Fruit fly (Drosophila melanogaster) whole organism, embryonic: ENCODE measurements around the gene Tlk.
A peak's percentile ranks its signal among the peaks of the same experiment; 100 is the strongest.

Source experiments
- BEAF-32 ChIP-seq: fragments of 200-800 bp; sonication (Bioruptor generic); optimal IDR thresholded peaks from 3 replicates; lab custom pipeline; 2017; ENCODE audit warnings: missing biosample characterization, missing genetic modification characterization, mild to moderate bottlenecking, moderate library complexity, missing genetic modification reagents
- Bdp1 ChIP-seq: fragments of 200-800 bp; sonication (Bioruptor generic); optimal IDR thresholded peaks from 3 replicates; lab custom pipeline; 2016; ENCODE audit warnings: missing biosample characterization, missing genetic modification characterization
- BtbVII ChIP-seq: fragments of 200-800 bp; sonication (Bioruptor generic); optimal IDR thresholded peaks from 3 replicates; lab custom pipeline; 2017; ENCODE audit warnings: missing biosample characterization, mild to moderate bottlenecking, missing genetic modification characterization
- CG10209 ChIP-seq: fragments of 200-800 bp; sonication (Bioruptor generic); optimal IDR thresholded peaks from 3 replicates; lab custom pipeline; 2017; ENCODE audit warnings: missing biosample characterization, mild to moderate bottlenecking, missing genetic modification characterization, missing genetic modification reagents
- CG12219 ChIP-seq: fragments of 200-800 bp; sonication (Bioruptor generic); optimal IDR thresholded peaks from 3 replicates; lab custom pipeline; 2018; ENCODE audit warnings: missing biosample characterization, mild to moderate bottlenecking, missing genetic modification characterization
- CG1233 ChIP-seq: fragments of 200-800 bp; sonication (Bioruptor generic); optimal IDR thresholded peaks from 4 replicates; lab custom pipeline; 2018; ENCODE audit warnings: missing biosample characterization, mild to moderate bottlenecking, missing genetic modification characterization
- CG13287 ChIP-seq: fragments of 200-800 bp; sonication (Bioruptor generic); IDR thresholded peaks from 2 replicates; pipeline ENCODE4 v1.3.6; 2022; ENCODE audit warnings: missing biosample characterization, missing genetic modification characterization; ENCODE audit not compliant: partially characterized antibody
- CG14667 ChIP-seq: fragments of 200-800 bp; sonication (Bioruptor generic); IDR thresholded peaks from 2 replicates; pipeline ENCODE4 v1.3.6; 2022; ENCODE audit warnings: missing biosample characterization, missing genetic modification characterization
- CG15269 ChIP-seq: fragments of 200-800 bp; sonication (Bioruptor generic); optimal IDR thresholded peaks from 2 replicates; lab custom pipeline; 2018; ENCODE audit warnings: missing biosample characterization, mild to moderate bottlenecking, missing genetic modification characterization, moderate library complexity
- CG31224 ChIP-seq: fragments of 200-800 bp; sonication (Bioruptor generic); IDR thresholded peaks from 2 replicates; pipeline ENCODE4 v1.3.6; 2022; ENCODE audit warnings: missing biosample characterization, missing genetic modification characterization
- CG3838 ChIP-seq: fragments of 200-800 bp; sonication (Bioruptor generic); optimal IDR thresholded peaks from 3 replicates; lab custom pipeline; 2016; ENCODE audit warnings: missing biosample characterization, missing genetic modification characterization
- CG4328 ChIP-seq: fragments of 200-800 bp; sonication (Bioruptor generic); optimal IDR thresholded peaks from 3 replicates; lab custom pipeline; 2017; ENCODE audit warnings: missing biosample characterization, missing genetic modification reagents, missing genetic modification characterization
- CG4424 ChIP-seq: fragments of 200-800 bp; sonication (Bioruptor generic); optimal IDR thresholded peaks from 3 replicates; lab custom pipeline; 2016; ENCODE audit warnings: missing biosample characterization, missing genetic modification characterization
- CG4730 ChIP-seq: fragments of 200-800 bp; sonication (Bioruptor generic); IDR thresholded peaks from 2 replicates; pipeline ENCODE4 v1.3.6; 2022; ENCODE audit warnings: missing biosample characterization, missing genetic modification characterization
- CG6175 ChIP-seq: fragments of 200-800 bp; sonication (Bioruptor generic); IDR thresholded peaks from 3 replicates; pipeline ENCODE4 v1.3.6; 2022; ENCODE audit warnings: missing biosample characterization, missing genetic modification characterization
- CG6765 ChIP-seq: fragments of 200-800 bp; sonication (Bioruptor generic); optimal IDR thresholded peaks from 3 replicates; lab custom pipeline; 2017; ENCODE audit warnings: missing biosample characterization, mild to moderate bottlenecking, missing genetic modification characterization
- CG7357 ChIP-seq: fragments of 200-800 bp; sonication (Bioruptor generic); IDR thresholded peaks from 3 replicates; pipeline ENCODE4 v1.3.6; 2022; ENCODE audit warnings: missing biosample characterization, missing genetic modification characterization
- CG7556 ChIP-seq: fragments of 200-800 bp; sonication (Bioruptor generic); optimal IDR thresholded peaks from 2 replicates; lab custom pipeline; 2017; ENCODE audit warnings: missing biosample characterization, mild to moderate bottlenecking, missing genetic modification characterization
- CG7786 ChIP-seq: fragments of 200-800 bp; sonication (Bioruptor generic); optimal IDR thresholded peaks from 2 replicates; lab custom pipeline; 2016; ENCODE audit warnings: missing biosample characterization, missing genetic modification characterization
- CG7839 ChIP-seq: fragments of 200-800 bp; sonication (Bioruptor generic); optimal IDR thresholded peaks from 3 replicates; lab custom pipeline; 2018; ENCODE audit warnings: missing biosample characterization, mild to moderate bottlenecking, missing genetic modification characterization, moderate library complexity
- CG7928 ChIP-seq: fragments of 200-800 bp; sonication (Bioruptor generic); optimal IDR thresholded peaks from 2 replicates; lab custom pipeline; 2017; ENCODE audit warnings: missing biosample characterization, mild to moderate bottlenecking, missing genetic modification characterization
- D19B ChIP-seq: fragments of 200-800 bp; sonication (Bioruptor generic); optimal IDR thresholded peaks from 2 replicates; lab custom pipeline; 2017; ENCODE audit warnings: missing biosample characterization, mild to moderate bottlenecking, missing genetic modification characterization
- Dad ChIP-seq: fragments of 200-800 bp; sonication (Bioruptor generic); optimal IDR thresholded peaks from 3 replicates; lab custom pipeline; 2016; ENCODE audit warnings: missing biosample characterization, missing genetic modification characterization
- Dek ChIP-seq: fragments of 200-800 bp; sonication (Bioruptor generic); optimal IDR thresholded peaks from 3 replicates; lab custom pipeline; 2019; ENCODE audit warnings: missing biosample characterization, mild to moderate bottlenecking, missing genetic modification characterization, moderate library complexity
- Drgx ChIP-seq: fragments of 200-800 bp; sonication (Bioruptor generic); IDR thresholded peaks from 2 replicates; pipeline ENCODE4 v1.3.6; 2022; ENCODE audit warnings: missing biosample characterization, missing genetic modification characterization
- Elba2 ChIP-seq: fragments of 200-800 bp; sonication (Bioruptor generic); optimal IDR thresholded peaks from 3 replicates; lab custom pipeline; 2016; ENCODE audit warnings: missing biosample characterization, missing genetic modification characterization
- Fer2 ChIP-seq: fragments of 200-800 bp; sonication (Bioruptor generic); optimal IDR thresholded peaks from 2 replicates; lab custom pipeline; 2018; ENCODE audit warnings: missing biosample characterization, mild to moderate bottlenecking, missing genetic modification characterization, moderate library complexity
- H2.0 ChIP-seq: fragments of 200-800 bp; sonication (Bioruptor generic); IDR thresholded peaks from 2 replicates; pipeline ENCODE4 v1.3.6; 2022; ENCODE audit warnings: missing biosample characterization, missing genetic modification characterization
- HLH4C ChIP-seq: fragments of 200-800 bp; sonication (Bioruptor generic); IDR thresholded peaks from 3 replicates; pipeline ENCODE4 v1.3.6; 2022; ENCODE audit warnings: missing biosample characterization, missing genetic modification characterization; ENCODE audit not compliant: partially characterized antibody
- Nf-YC ChIP-seq: fragments of 200-800 bp; optimal IDR thresholded peaks from 3 replicates; lab custom pipeline; 2019; ENCODE audit warnings: missing biosample characterization, mild to moderate bottlenecking, missing genetic modification characterization, moderate library complexity
- Rfx ChIP-seq: fragments of 200-800 bp; sonication (Bioruptor generic); IDR thresholded peaks from 2 replicates; pipeline ENCODE4 v1.3.6; 2022; ENCODE audit warnings: missing biosample characterization, missing genetic modification characterization
- Sin3A ChIP-seq: fragments of >200 bp; optimal IDR thresholded peaks from 2 replicates; lab custom pipeline; 2018
- Six4 ChIP-seq: fragments of 200-800 bp; sonication (Bioruptor generic); optimal IDR thresholded peaks from 2 replicates; lab custom pipeline; 2016; ENCODE audit warnings: missing biosample characterization, missing genetic modification characterization
- Usf ChIP-seq: fragments of 200-800 bp; sonication (Bioruptor generic); optimal IDR thresholded peaks from 2 replicates; lab custom pipeline; 2017; ENCODE audit warnings: missing genotype, missing biosample characterization, missing genetic modification characterization
- amos ChIP-seq: fragments of 200-800 bp; sonication (Bioruptor generic); IDR thresholded peaks from 2 replicates; pipeline ENCODE4 v1.3.6; 2022; ENCODE audit warnings: missing biosample characterization, missing genetic modification characterization; ENCODE audit not compliant: partially characterized antibody
- bowl ChIP-seq: fragments of 200-800 bp; sonication (Bioruptor generic); IDR thresholded peaks from 2 replicates; pipeline ENCODE4 v1.3.6; 2022; ENCODE audit warnings: missing biosample characterization, missing genetic modification characterization
- cas ChIP-seq: fragments of 200-800 bp; sonication (Bioruptor generic); IDR thresholded peaks from 2 replicates; pipeline ENCODE4 v1.3.6; 2022; ENCODE audit warnings: missing biosample characterization, missing genetic modification characterization
- ci ChIP-seq: fragments of 200-800 bp; sonication (Bioruptor generic); IDR thresholded peaks from 3 replicates; pipeline ENCODE4 v1.3.6; 2022; ENCODE audit warnings: missing biosample characterization, missing genetic modification characterization
- dm ChIP-seq: fragments of 200-800 bp; sonication (Bioruptor generic); optimal IDR thresholded peaks from 3 replicates; lab custom pipeline; 2016; ENCODE audit warnings: missing biosample characterization, missing genetic modification characterization
- dpn ChIP-seq, 2 experiments: fragments of 200-800 bp; sonication (Bioruptor generic); optimal IDR thresholded peaks; 3 replicates each; lab custom pipeline; 2016; ENCODE audit warnings: missing biosample characterization in 2 of 2, missing genetic modification characterization in 2 of 2
- gem ChIP-seq: fragments of 200-800 bp; sonication (Bioruptor generic); optimal IDR thresholded peaks from 2 replicates; lab custom pipeline; 2019; ENCODE audit warnings: missing biosample characterization, mild to moderate bottlenecking, missing genetic modification characterization, moderate library complexity
- gro ChIP-seq: fragments of 200-800 bp; sonication (Bioruptor generic); optimal IDR thresholded peaks from 2 replicates; lab custom pipeline; 2016; ENCODE audit warnings: missing biosample characterization, missing genetic modification characterization
- hkb ChIP-seq, 2 experiments: fragments of 200-800 bp in 1 of 2; fragments of >200 bp in 1 of 2; sonication (Bioruptor generic) in 1 of 2; IDR thresholded peaks in 1 of 2; optimal IDR thresholded peaks in 1 of 2; 2 replicates each; pipeline versions ENCODE4 v1.3.6 to Lab custom; 2017 to 2022; ENCODE audit warnings: missing biosample characterization in 1 of 2, missing genetic modification characterization in 1 of 2
- ind ChIP-seq: fragments of 200-800 bp; sonication (Bioruptor generic); optimal IDR thresholded peaks from 3 replicates; lab custom pipeline; 2016; ENCODE audit warnings: missing biosample characterization, missing genetic modification characterization
- ken ChIP-seq: fragments of 200-800 bp; sonication (Bioruptor generic); IDR thresholded peaks from 3 replicates; pipeline ENCODE4 v1.3.6; 2022; ENCODE audit warnings: missing biosample characterization, missing genetic modification characterization
- lbe ChIP-seq: fragments of 200-800 bp; sonication (Bioruptor generic); optimal IDR thresholded peaks from 2 replicates; lab custom pipeline; 2016; ENCODE audit warnings: missing biosample characterization, mild to moderate bottlenecking, missing genetic modification characterization
- ranshi ChIP-seq: fragments of 200-800 bp; sonication (Bioruptor generic); IDR thresholded peaks from 2 replicates; pipeline ENCODE4 v1.3.6; 2022; ENCODE audit warnings: missing biosample characterization, missing genetic modification characterization
- sima ChIP-seq: fragments of 200-800 bp; sonication (Bioruptor generic); optimal IDR thresholded peaks from 2 replicates; lab custom pipeline; 2016; ENCODE audit warnings: missing biosample characterization, missing genetic modification characterization
- tup ChIP-seq: fragments of 200-800 bp; sonication (Bioruptor generic); optimal IDR thresholded peaks from 2 replicates; lab custom pipeline; 2016; ENCODE audit warnings: missing biosample characterization, mild to moderate bottlenecking, missing genetic modification characterization, moderate library complexity
- yki ChIP-seq: fragments of >200 bp; optimal IDR thresholded peaks from 3 replicates; lab custom pipeline; 2018
- zf30C ChIP-seq: fragments of 200-800 bp; sonication (Bioruptor generic); optimal IDR thresholded peaks from 3 replicates; lab custom pipeline; 2018; ENCODE audit warnings: missing biosample characterization, mild to moderate bottlenecking, missing genetic modification characterization
- zfh2 ChIP-seq: fragments of 200-800 bp; sonication (Bioruptor generic); optimal IDR thresholded peaks from 2 replicates; lab custom pipeline; 2016; ENCODE audit warnings: missing biosample characterization, missing genetic modification characterization

Gene Tlk

DNA sequence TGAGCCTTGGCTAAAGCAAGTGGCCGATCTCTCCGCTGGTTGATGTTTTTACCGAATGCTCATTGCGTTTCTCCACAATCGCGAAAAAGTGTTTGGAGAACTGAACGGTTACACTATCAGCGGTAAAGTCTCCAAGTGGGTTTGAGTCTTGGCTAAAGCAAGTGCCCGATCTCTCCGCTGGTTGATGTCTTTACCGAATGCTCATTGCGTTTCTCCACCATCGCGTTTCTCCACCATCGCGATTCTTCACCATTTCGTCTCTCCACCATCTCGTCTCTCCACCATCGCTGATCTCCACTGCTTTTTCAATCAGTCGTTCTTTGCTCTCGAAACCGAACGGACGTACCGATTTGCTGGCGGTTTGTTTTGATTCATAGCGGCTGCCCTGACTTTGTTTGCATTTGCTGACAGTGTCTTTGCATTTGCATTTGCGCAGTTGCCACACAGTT lies 91.6 kb downstream of the Tlk start, which contains the start of gene ec (continued):
- no peak for TF ChIP-seq Six4
- peak; percentile 61 for TF ChIP-seq CG6765 (GFP tag; lab: Kevin White, UChicago)
- TF ChIP-seq CG14667 = no peak
- TF ChIP-seq ind (GFP tag; lab: Kevin White, UChicago) = no peak
- TF ChIP-seq Nf-YC = peak; percentile 16
- peak; percentile 5 for TF ChIP-seq CG1233 (GFP tag; lab: Kevin White, UChicago)
- TF ChIP-seq BtbVII (GFP tag; lab: Kevin White, UChicago) = peak; percentile 42
- TF ChIP-seq Dad (GFP tag; lab: Kevin White, UChicago) = no peak
- TF ChIP-seq CG6175 (GFP tag; lab: Robert Waterston, UW) = peak; percentile 29; the same call in 1 of the 3 replicates
- TF ChIP-seq Sin3A (lab: Kevin White, UChicago) = no peak
- TF ChIP-seq CG12219 (GFP tag; lab: Kevin White, UChicago) = no peak
- TF ChIP-seq Fer2 = no peak
- TF ChIP-seq ci (GFP tag; lab: Robert Waterston, UW) = peak; percentile 57; the same call in 2 of the 3 replicates
- TF ChIP-seq CG31224 (GFP tag; lab: Robert Waterston, UW) = no peak
- TF ChIP-seq zfh2 = no peak
- TF ChIP-seq CG4328 = no peak
- TF ChIP-seq amos = peak; percentile 45; the same call in 1 of the 2 replicates
- no peak for TF ChIP-seq CG10209
- no peak for TF ChIP-seq cas
- no peak for TF ChIP-seq tup (GFP tag; lab: Kevin White, UChicago)
- no peak for TF ChIP-seq gem (tag; lab: Kevin White, UChicago)
- no peak for TF ChIP-seq Dek (tag; lab: Kevin White, UChicago)
- 0 out of 3 replicates have a peak, but pooled peaks have one; percentile 27 for TF ChIP-seq HLH4C (GFP tag; lab: Robert Waterston, UW)
- peak; percentile 9 for TF ChIP-seq dm (GFP tag; lab: Kevin White, UChicago)
- no peak for TF ChIP-seq D19B (GFP tag; lab: Kevin White, UChicago)
- no peak for TF ChIP-seq zf30C (GFP tag; lab: Kevin White, UChicago)
- no peak for TF ChIP-seq CG7357 (GFP tag; lab: Robert Waterston, UW)
- peak; percentile 29 for TF ChIP-seq CG15269 (tag; lab: Kevin White, UChicago)
- TF ChIP-seq hkb (optimal IDR thresholded peaks at IDR 0.05; lab: Kevin White, UChicago) = peak; percentile 91
- TF ChIP-seq hkb (GFP tag; IDR thresholded peaks at IDR 0.05; lab: Robert Waterston, UW) = no peak; the same call in 1 of the 2 replicates
- TF ChIP-seq yki (lab: Kevin White, UChicago) = no peak
- TF ChIP-seq BEAF-32 (GFP tag; lab: Kevin White, UChicago) = peak; percentile 53
- 0 out of 2 replicates have a peak, but pooled peaks have one; percentile 33 for TF ChIP-seq Rfx (GFP tag; lab: Robert Waterston, UW)
- no peak for TF ChIP-seq CG3838
- TF ChIP-seq H2.0 (GFP tag; lab: Robert Waterston, UW) = no peak
- no peak for TF ChIP-seq CG4730 (GFP tag; lab: Robert Waterston, UW)
- no peak for TF ChIP-seq CG4424 (GFP tag; lab: Kevin White, UChicago)
- TF ChIP-seq CG7556 (GFP tag; lab: Kevin White, UChicago) = no peak
- TF ChIP-seq ken = no peak
- TF ChIP-seq Elba2 (GFP tag; lab: Kevin White, UChicago) = no peak
- peak; percentile 41 for TF ChIP-seq Bdp1
- TF ChIP-seq lbe = no peak
- TF ChIP-seq Drgx = no peak
- TF ChIP-seq CG7786 = no peak
- TF ChIP-seq Usf (GFP tag; lab: Kevin White, UChicago) = no peak
- TF ChIP-seq ranshi = no peak
- TF ChIP-seq CG13287 (GFP tag; lab: Robert Waterston, UW) = peak; percentile 61
- no peak for TF ChIP-seq bowl
- TF ChIP-seq dpn (GFP tag; optimal IDR thresholded peaks at IDR 0.05; lab: Kevin White, UChicago) = no peak
- TF ChIP-seq CG7928 = peak; percentile 14
- TF ChIP-seq gro (GFP tag; lab: Kevin White, UChicago) = no peak
- TF ChIP-seq sima (GFP tag; lab: Kevin White, UChicago) = no peak
- peak; percentile 21 for TF ChIP-seq CG7839 (tag; lab: Kevin White, UChicago)
